Worm (Caenorhabditis elegans) whole organism, L2 larva: ENCODE data around the gene C04H5.7.

Experiments
- R02D3.7 ChIP-seq: fragments of 150-350 bp; optimal IDR thresholded peaks from 2 replicates; lab custom pipeline; 2014; ENCODE audit warnings: missing biosample characterization, missing genetic modification characterization
- blmp-1 ChIP-seq: sonication (generic microtip); optimal IDR thresholded peaks from 2 replicates; lab custom pipeline; 2017; ENCODE audit warnings: missing genetic modification characterization, mild to moderate bottlenecking, missing compliant biosample characterization, antibody characterized with exemption, moderate library complexity; ENCODE audit not compliant: insufficient read depth
- dmd-4 ChIP-seq: sonication (generic microtip); optimal IDR thresholded peaks from 2 replicates; lab custom pipeline; 2017; ENCODE audit warnings: missing biosample characterization, missing genetic modification characterization
- elt-1 ChIP-seq: fragments of 150-350 bp; optimal IDR thresholded peaks from 2 replicates; lab custom pipeline; 2014; ENCODE audit warnings: missing biosample characterization, missing genetic modification characterization
- fos-1 ChIP-seq: fragments of 150-350 bp; optimal IDR thresholded peaks from 2 replicates; lab custom pipeline; 2014; ENCODE audit warnings: missing biosample characterization, missing genetic modification characterization
- lin-39 ChIP-seq: fragments of 150-350 bp; optimal IDR thresholded peaks from 2 replicates; lab custom pipeline; 2014; ENCODE audit warnings: missing biosample characterization, missing genetic modification reagents, missing genetic modification characterization
- nhr-11 ChIP-seq: fragments of 150-350 bp; optimal IDR thresholded peaks from 2 replicates; lab custom pipeline; 2014; ENCODE audit warnings: missing biosample characterization, missing genetic modification characterization
- nhr-12 ChIP-seq: fragments of 150-350 bp; optimal IDR thresholded peaks from 2 replicates; lab custom pipeline; 2014; ENCODE audit warnings: missing biosample characterization, missing genetic modification characterization
- nhr-21 ChIP-seq: fragments of 150-350 bp; optimal IDR thresholded peaks from 2 replicates; lab custom pipeline; 2014; ENCODE audit warnings: missing biosample characterization, missing genetic modification characterization
- nhr-237 ChIP-seq: fragments of 150-350 bp; optimal IDR thresholded peaks from 2 replicates; lab custom pipeline; 2014; ENCODE audit warnings: missing biosample characterization, missing genetic modification characterization
- snpc-4 ChIP-seq: fragments of 150-350 bp; optimal IDR thresholded peaks from 2 replicates; lab custom pipeline; 2014; ENCODE audit warnings: missing biosample characterization, missing genetic modification characterization
- unc-62 ChIP-seq: fragments of 150-350 bp; optimal IDR thresholded peaks from 2 replicates; lab custom pipeline; 2014; ENCODE audit warnings: missing biosample characterization, missing genetic modification reagents, missing genetic modification characterization
- zag-1 ChIP-seq: fragments of 150-350 bp; optimal IDR thresholded peaks from 2 replicates; lab custom pipeline; 2014; ENCODE audit warnings: missing biosample characterization, missing genetic modification characterization

DNA sequence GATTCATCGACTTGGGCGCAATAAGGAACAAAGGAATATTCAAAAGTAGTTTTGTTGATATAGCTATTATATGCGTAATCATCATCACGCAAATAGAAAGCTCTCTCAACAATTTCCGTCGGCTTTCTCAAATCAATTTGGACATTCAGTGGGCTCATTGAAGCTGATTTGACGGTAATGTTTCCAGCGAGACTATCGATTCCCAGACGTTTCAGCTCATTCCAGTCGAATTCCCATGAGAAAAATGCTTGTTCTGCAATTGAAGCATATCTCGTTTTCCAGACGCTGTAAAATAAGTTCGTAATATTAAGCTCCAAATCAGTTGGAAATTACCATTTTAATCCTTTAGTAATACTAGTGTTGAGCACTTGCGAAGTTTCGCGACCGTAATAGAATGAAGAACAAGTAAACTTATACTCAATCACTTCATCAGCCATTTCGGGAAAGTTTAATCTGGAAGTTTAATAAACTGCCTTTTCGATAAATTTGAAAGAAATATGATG, 14.6 kb upstream of the C04H5.7 start, which contains the start of gene btb-20:
- TF ChIP-seq snpc-4 (tag; lab: Kevin White, UChicago) (no peak), blmp-1 (no peak), nhr-11 (tag; lab: Kevin White, UChicago) (no peak), lin-39 (no peak), nhr-12 (no peak), dmd-4 (tag; lab: Kevin White, UChicago) (no peak), elt-1 (tag; lab: Kevin White, UChicago) (no peak), unc-62 (GFP tag; lab: Kevin White, UChicago) (no peak), nhr-237 (tag; lab: Kevin White, UChicago) (no peak), R02D3.7 (no peak), zag-1 (tag; lab: Kevin White, UChicago) (no peak), nhr-21 (tag; lab: Kevin White, UChicago) (no peak), fos-1 (no peak)
